Fruit fly (Drosophila melanogaster): ENCODE data around the gene Sdic4.
"Not testable (repeated sequence)": the region's sequence is repeated elsewhere in the genome, so short reads cannot be mapped to it uniquely, and the experiment has no call there.

- not testable (repeated sequence) for TF ChIP-seq Myc, h, psq, insv (optimal IDR thresholded peaks at IDR 0.05)
Observed at dm6 chrX:20217159-20217558, 7.7 kb downstream of the Sdic4 start, which contains the start of gene SdicC.
